Worm (Caenorhabditis elegans): ENCODE data around the gene str-205.

DNA sequence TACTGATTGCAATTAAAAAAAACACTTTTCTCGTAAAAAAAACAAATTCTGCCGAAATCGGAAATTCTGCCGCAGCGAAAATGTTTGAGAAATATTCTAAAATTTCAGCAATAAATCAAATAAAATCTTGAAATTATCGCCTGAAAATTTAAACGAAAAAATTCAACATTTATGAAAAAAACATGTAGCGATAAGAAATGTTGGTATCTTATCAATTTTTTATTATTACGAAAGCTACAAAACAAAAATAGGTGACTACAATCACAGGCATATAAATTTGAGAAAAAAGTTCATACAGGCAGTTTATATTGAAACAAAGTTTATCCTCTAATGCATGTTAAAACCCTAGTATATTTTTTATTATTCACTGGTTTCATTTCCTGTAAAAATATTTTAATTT lies 23.8 kb downstream of the str-205 start, which contains the start of gene ugt-14:
- TF ChIP-seq lin-39 (tag; optimal IDR thresholded peaks at IDR 0.05) (no peak), nhr-12 (tag; optimal IDR thresholded peaks at IDR 0.05) (no peak), ceh-82 (tag; optimal IDR thresholded peaks at IDR 0.05) (no peak), vab-15 (tag; optimal IDR thresholded peaks at IDR 0.05) (no peak), C04F5.9 (tag; optimal IDR thresholded peaks at IDR 0.05) (no peak), aha-1 (tag; optimal IDR thresholded peaks at IDR 0.05) (no peak)

Data from whole organism, L1 larva.